Worm (Caenorhabditis elegans): ENCODE results near the gene C02B8.12.

C02B8.12 gene

DNA sequence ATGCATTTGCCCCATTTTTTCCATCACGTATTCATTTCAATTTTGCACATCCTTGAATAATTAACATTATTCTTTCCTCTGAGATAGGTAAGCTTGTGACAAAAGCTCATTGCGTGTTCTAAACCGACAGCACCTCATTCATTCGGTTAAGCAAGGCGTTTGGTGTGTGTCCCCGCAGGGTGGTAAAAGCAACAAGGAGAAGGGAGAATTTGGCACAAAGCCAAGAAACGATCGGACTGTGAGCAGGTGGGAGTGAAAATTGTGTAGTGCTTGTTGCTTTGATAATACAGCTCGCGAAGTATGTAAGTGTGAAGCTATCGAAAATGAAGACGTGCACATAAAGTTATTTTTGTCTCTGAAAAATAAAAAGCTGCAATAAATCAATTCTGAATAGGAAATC, 34.0 kb upstream of the C02B8.12 start (continued):
- no peak for TF ChIP-seq C38D4.7 (GFP tag; optimal IDR thresholded peaks at IDR 0.05)
- no peak for TF ChIP-seq dmd-4 (tag; optimal IDR thresholded peaks at IDR 0.05; ENCODE audit: borderline replicate concordance)
- no peak for TF ChIP-seq unc-3 (GFP tag; conservative IDR thresholded peaks at IDR 0.05)
- no peak for TF ChIP-seq unc-3 (tag; optimal IDR thresholded peaks at IDR 0.05)
- TF ChIP-seq mec-3 (tag; optimal IDR thresholded peaks at IDR 0.05; ENCODE audit: borderline replicate concordance): no peak
- peak; percentile 5 for TF ChIP-seq sdc-2 (tag; optimal IDR thresholded peaks at IDR 0.05)
- no peak for TF ChIP-seq hlh-6 (tag; optimal IDR thresholded peaks at IDR 0.05)
- TF ChIP-seq madf-2 (tag; optimal IDR thresholded peaks at IDR 0.05): no peak
- no peak for TF ChIP-seq lim-6 (tag; optimal IDR thresholded peaks at IDR 0.05)
- no peak for TF ChIP-seq elt-2 (tag; optimal IDR thresholded peaks at IDR 0.05)
- peak; percentile 56 for TF ChIP-seq ceh-31 (tag; optimal IDR thresholded peaks at IDR 0.05)
- no peak for TF ChIP-seq K02D7.2 (tag; optimal IDR thresholded peaks at IDR 0.05)
- peak; percentile 23 for TF ChIP-seq ceh-18 (tag; optimal IDR thresholded peaks at IDR 0.05)
- TF ChIP-seq nhr-11 (tag; optimal IDR thresholded peaks at IDR 0.05): no peak
- TF ChIP-seq syd-9 (tag; optimal IDR thresholded peaks at IDR 0.05): no peak
- TF ChIP-seq hlh-30 (tag; optimal IDR thresholded peaks at IDR 0.05; ENCODE audit: insufficient read depth): no peak

DNA sequence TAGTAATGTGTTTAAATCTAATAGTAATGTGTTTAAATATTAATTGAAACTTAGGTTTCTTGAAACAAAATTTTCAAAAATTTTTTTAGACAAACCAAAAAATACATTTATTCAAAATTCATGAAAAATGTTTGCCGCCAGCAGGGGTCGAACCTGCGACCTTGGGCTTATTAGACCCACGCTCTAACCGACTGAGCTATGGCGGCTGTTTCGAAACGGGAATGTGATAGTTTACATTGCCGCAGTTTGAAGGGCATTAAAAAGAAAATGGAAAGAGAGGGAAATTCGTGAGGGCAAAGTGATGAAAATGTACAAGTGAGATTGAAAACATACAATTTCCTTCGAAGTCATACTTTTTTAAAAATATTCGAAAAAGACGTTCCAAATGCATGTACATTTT, 33.3 kb upstream of the C02B8.12 start:
- TF ChIP-seq ztf-16 (tag; optimal IDR thresholded peaks at IDR 0.05) (no peak), ceh-45 (GFP tag; IDR thresholded peaks at IDR 0.05) (0 out of 2 replicates have a peak, but pooled peaks have one; percentile 17)

DNA sequence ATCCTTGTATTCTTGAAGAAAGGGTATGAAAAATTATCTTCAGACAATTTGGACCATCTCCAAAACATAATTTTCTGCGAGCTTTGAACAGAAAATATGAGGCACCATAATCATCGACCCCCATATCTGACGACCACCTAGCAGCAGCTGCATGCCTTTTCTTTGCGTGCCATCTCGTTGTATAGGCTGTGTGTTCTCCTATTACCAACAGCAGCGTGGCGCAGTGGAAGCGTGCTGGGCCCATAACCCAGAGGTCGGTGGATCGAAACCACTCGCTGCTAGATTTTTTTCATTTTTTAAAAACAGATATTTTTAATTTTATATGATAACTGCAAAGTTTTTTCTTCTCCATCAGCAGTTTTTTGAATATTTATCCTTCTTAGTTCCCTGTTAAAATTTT, 32.8 kb upstream of the C02B8.12 start:
- TF ChIP-seq rnt-1 (tag; optimal IDR thresholded peaks at IDR 0.05) (no peak), nhr-232 (tag; optimal IDR thresholded peaks at IDR 0.05) (peak; percentile 69), pqm-1 (tag; optimal IDR thresholded peaks at IDR 0.05) (no peak), pax-1 (tag; optimal IDR thresholded peaks at IDR 0.05) (no peak), ama-1 (optimal IDR thresholded peaks at IDR 0.05) (no peak), hlh-8 (tag; optimal IDR thresholded peaks at IDR 0.05) (peak; percentile 27), hlh-30 (tag; optimal IDR thresholded peaks at IDR 0.05; ENCODE audit: insufficient read depth) (no peak), ceh-24 (tag; optimal IDR thresholded peaks at IDR 0.05) (peak; percentile 75), pros-1 (tag; optimal IDR thresholded peaks at IDR 0.05) (no peak), ceh-6 (GFP tag; optimal IDR thresholded peaks at IDR 0.05) (peak; percentile 70), pat-9 (tag; optimal IDR thresholded peaks at IDR 0.05) (peak; percentile 71), ceh-34 (tag; optimal IDR thresholded peaks at IDR 0.05) (peak; percentile 74), lim-6 (tag; optimal IDR thresholded peaks at IDR 0.05) (peak; percentile 30), syd-9 (tag; optimal IDR thresholded peaks at IDR 0.05) (no peak), nfya-1 (tag; optimal IDR thresholded peaks at IDR 0.05) (peak; percentile 7), che-1 (tag; optimal IDR thresholded peaks at IDR 0.05) (peak; percentile 87), sdc-2 (tag; optimal IDR thresholded peaks at IDR 0.05) (peak; percentile 71), gmeb-2 (tag; optimal IDR thresholded peaks at IDR 0.05) (peak; percentile 89), F13H6.1 (tag; optimal IDR thresholded peaks at IDR 0.05) (peak; percentile 70), ttx-3 (tag; optimal IDR thresholded peaks at IDR 0.05) (peak; percentile 86), tbx-2 (tag; optimal IDR thresholded peaks at IDR 0.05) (peak; percentile 72), madf-2 (tag; optimal IDR thresholded peaks at IDR 0.05) (peak; percentile 70), ceh-9 (tag; optimal IDR thresholded peaks at IDR 0.05) (peak; percentile 76), ceh-18 (tag; optimal IDR thresholded peaks at IDR 0.05) (no peak), K09A11.1 (tag; optimal IDR thresholded peaks at IDR 0.05; ENCODE audit: insufficient read depth) (peak; percentile 27), unc-42 (tag; optimal IDR thresholded peaks at IDR 0.05) (no peak), ztf-16 (tag; optimal IDR thresholded peaks at IDR 0.05) (peak; percentile 12), sox-2 (GFP tag; IDR thresholded peaks at IDR 0.05) (peak; percentile 91), ets-4 (tag; optimal IDR thresholded peaks at IDR 0.05) (peak; percentile 21), tbx-7 (tag; optimal IDR thresholded peaks at IDR 0.05) (no peak), ceh-30 (tag; optimal IDR thresholded peaks at IDR 0.05) (peak; percentile 49), ref-2 (tag; optimal IDR thresholded peaks at IDR 0.05) (peak; percentile 1), mec-3 (tag; optimal IDR thresholded peaks at IDR 0.05; ENCODE audit: borderline replicate concordance) (no peak), K02D7.2 (tag; optimal IDR thresholded peaks at IDR 0.05) (peak; percentile 73), dve-1 (tag; optimal IDR thresholded peaks at IDR 0.05) (no peak), dmd-4 (tag; optimal IDR thresholded peaks at IDR 0.05; ENCODE audit: borderline replicate concordance) (peak; percentile 80), ceh-2 (tag; optimal IDR thresholded peaks at IDR 0.05) (peak; percentile 80), unc-3 (GFP tag; conservative IDR thresholded peaks at IDR 0.05) (peak; percentile 89), unc-3 (tag; optimal IDR thresholded peaks at IDR 0.05) (peak; percentile 25), C08G9.2 (tag; optimal IDR thresholded peaks at IDR 0.05) (peak; percentile 55), unc-86 (tag; optimal IDR thresholded peaks at IDR 0.05) (peak; percentile 15), eyg-1 (tag; optimal IDR thresholded peaks at IDR 0.05) (peak; percentile 69)

Measured in whole organism, late embryonic.